Worm (Caenorhabditis elegans): ENCODE measurements around the gene metl-2.

metl-2 gene

ce11 chrII:14952464-14953064 lies 17.1 kb upstream of the metl-2 start:
- TF ChIP-seq mel-28 (tag; optimal IDR thresholded peaks at IDR 0.05; ENCODE audit: borderline replicate concordance) = no peak
- no peak for TF ChIP-seq tbx-9 (tag; optimal IDR thresholded peaks at IDR 0.05; ENCODE audit: borderline replicate concordance)

- no peak for TF ChIP-seq Y56A3A.18 (GFP tag; IDR thresholded peaks at IDR 0.05)
- TF ChIP-seq dox-1 (GFP tag; IDR thresholded peaks at IDR 0.05) = no peak
- TF ChIP-seq zfh-2 (GFP tag; conservative IDR thresholded peaks at IDR 0.05) = no peak
- no peak for TF ChIP-seq ets-4 (GFP tag; optimal IDR thresholded peaks at IDR 0.05)
Measured at ce11 chrII:14958113-14958512, 11.6 kb upstream of the metl-2 start, which contains the start of gene Y53F4B.1. TSS of gene Y53F4B.1 (minus strand) at chrII:14958213.

DNA sequence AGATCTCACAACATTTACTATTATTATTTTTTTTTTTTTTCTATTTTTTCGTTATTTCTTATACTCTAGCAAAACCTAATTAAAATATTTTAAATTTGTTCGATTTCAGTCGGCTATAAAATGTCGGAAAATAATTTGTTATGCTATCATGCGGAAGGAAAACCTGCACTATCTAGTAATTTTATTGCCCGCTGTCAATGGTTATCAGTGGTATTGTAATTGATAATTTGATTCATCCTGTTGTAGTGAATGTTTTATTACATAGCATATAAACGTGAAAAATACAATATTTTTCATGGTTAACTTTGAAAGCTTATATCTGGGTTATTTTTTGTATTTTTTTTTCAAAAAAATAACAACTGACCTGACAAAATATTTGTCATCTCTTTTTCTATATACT lies 10.4 kb upstream of the metl-2 start:
- TF ChIP-seq nhr-80 (tag; optimal IDR thresholded peaks at IDR 0.05) (peak; percentile 31), ztf-6 (GFP tag; IDR thresholded peaks at IDR 0.05) (no peak), ceh-40 (GFP tag; IDR thresholded peaks at IDR 0.05) (no peak)

DNA sequence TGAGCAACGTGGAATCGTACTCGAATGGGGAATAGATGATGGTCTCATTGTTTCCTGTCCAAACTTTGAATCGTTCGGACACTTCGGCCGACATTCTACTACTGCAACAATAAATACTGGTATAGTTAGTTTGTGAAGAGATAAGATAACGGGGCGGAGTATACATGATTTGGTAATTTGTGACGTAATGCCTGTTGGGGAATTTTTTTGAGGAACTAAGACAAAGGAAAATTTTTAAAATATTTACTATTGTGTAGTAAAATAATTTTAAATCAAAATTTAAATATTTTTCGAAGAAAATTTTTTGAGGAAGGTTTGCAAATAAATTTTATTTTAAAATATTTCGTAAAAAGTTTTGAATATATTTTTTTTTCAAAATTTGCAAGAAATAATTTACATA lies 5.7 kb upstream of the metl-2 start, which contains the start of gene elo-9:
Gene elo-9, minus strand, starts transcription at position 101 of the 400 bp plus-strand sequence.
- TF ChIP-seq madf-10 (tag; optimal IDR thresholded peaks at IDR 0.05) (no peak), F23B12.7 (tag; optimal IDR thresholded peaks at IDR 0.05; ENCODE audit: insufficient read depth) (no peak), zim-3 (tag; optimal IDR thresholded peaks at IDR 0.05) (no peak), Y53F4B.3 (GFP tag; IDR thresholded peaks at IDR 0.05) (no peak), egl-18 (GFP tag; IDR thresholded peaks at IDR 0.05) (no peak), nhr-27 (tag; optimal IDR thresholded peaks at IDR 0.05) (no peak), ztf-3 (GFP tag; optimal IDR thresholded peaks at IDR 0.05) (no peak)

ce11 chrII:14964877-14965276 lies 4.8 kb upstream of the metl-2 start:
- TF ChIP-seq nhr-90 (tag; optimal IDR thresholded peaks at IDR 0.05) (no peak), nhr-80 (tag; optimal IDR thresholded peaks at IDR 0.05) (peak; percentile 82)

DNA sequence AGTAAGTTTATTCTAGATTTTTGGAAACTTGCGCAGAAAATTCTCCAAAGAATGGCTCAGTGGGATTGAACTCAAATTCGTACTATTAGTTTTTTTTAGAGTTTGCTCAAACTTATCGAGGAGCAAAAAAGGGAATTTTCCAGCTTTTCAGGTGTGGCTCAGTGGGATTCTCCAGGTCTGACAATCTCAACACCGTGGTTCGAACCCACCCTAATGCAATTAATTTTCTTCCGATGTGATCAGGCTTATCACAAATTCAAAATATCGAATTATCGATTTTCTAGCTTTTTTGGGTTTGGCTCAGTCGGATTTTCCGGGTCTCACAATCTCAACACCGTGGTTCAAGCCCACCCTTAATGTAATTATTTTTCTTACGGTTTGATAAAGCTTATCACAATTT lies 3.3 kb upstream of the metl-2 start:
- TF ChIP-seq xnd-1 (tag; optimal IDR thresholded peaks at IDR 0.05) (no peak), zfh-2 (GFP tag; conservative IDR thresholded peaks at IDR 0.05) (no peak), rcor-1 (GFP tag; IDR thresholded peaks at IDR 0.05) (no peak), rec-8 (tag; optimal IDR thresholded peaks at IDR 0.05) (no peak), dox-1 (GFP tag; IDR thresholded peaks at IDR 0.05) (no peak), T07F8.4 (tag; optimal IDR thresholded peaks at IDR 0.05) (no peak), ekl-4 (GFP tag; IDR thresholded peaks at IDR 0.05) (no peak), Y67H2A.10 (GFP tag; conservative IDR thresholded peaks at IDR 0.05) (no peak), chd-7 (tag; optimal IDR thresholded peaks at IDR 0.05) (no peak), hlh-12 (tag; optimal IDR thresholded peaks at IDR 0.05) (no peak), F49E8.2 (tag; optimal IDR thresholded peaks at IDR 0.05; ENCODE audit: insufficient read depth) (no peak), D2030.7 (GFP tag; IDR thresholded peaks at IDR 0.05) (no peak), sptf-2 (GFP tag; optimal IDR thresholded peaks at IDR 0.05) (no peak), Y79H2A.3 (GFP tag; conservative IDR thresholded peaks at IDR 0.05) (no peak), ceh-79 (tag; optimal IDR thresholded peaks at IDR 0.05) (no peak), tlf-1 (GFP tag; optimal IDR thresholded peaks at IDR 0.05) (no peak)

Data from whole organism, young adult.